Worm (Caenorhabditis elegans): ENCODE measurements around the gene C33H5.2.
A peak's percentile ranks its signal among the peaks of the same experiment; 100 is the strongest.

ce11 chrIV:7844333-7844973 is 39.6 kb downstream of the C33H5.2 start:
- TF ChIP-seq dpl-1 (GFP tag; optimal IDR thresholded peaks at IDR 0.05) (no peak), lsy-2 (tag; optimal IDR thresholded peaks at IDR 0.05) (peak in 1 of 2 experiments; percentile 21), nhr-25 (tag; optimal IDR thresholded peaks at IDR 0.05; ENCODE audit: borderline replicate concordance, insufficient read depth) (no peak), hlh-30 (tag; optimal IDR thresholded peaks at IDR 0.05; ENCODE audit: insufficient read depth) (peak; percentile 77), pha-4 (GFP tag; IDR thresholded peaks at IDR 0.05) (no peak), pha-4 (tag; optimal IDR thresholded peaks at IDR 0.05) (no peak), ZK337.2 (GFP tag; IDR thresholded peaks at IDR 0.05) (no peak), mep-1 (tag; optimal IDR thresholded peaks at IDR 0.05) (peak; percentile 39), pqm-1 (tag; optimal IDR thresholded peaks at IDR 0.05) (peak; percentile 69), Y5F2A.4 (GFP tag; optimal IDR thresholded peaks at IDR 0.05) (no peak), ama-1 (optimal IDR thresholded peaks at IDR 0.05) (no peak), unc-130 (GFP tag; optimal IDR thresholded peaks at IDR 0.05) (no peak)
